Fruit fly (Drosophila melanogaster) Kc167 (cell line): ENCODE data around the gene MED19.

ENCODE experiments used
- psq ChIP-seq: fragments of >200 bp; optimal IDR thresholded peaks from 2 replicates; lab custom pipeline; 2017; ENCODE audit warnings: missing external identifiers
- ttk ChIP-seq: sonication (Bioruptor generic); optimal IDR thresholded peaks from 2 replicates; lab custom pipeline; 2017; ENCODE audit warnings: missing external identifiers

DNA sequence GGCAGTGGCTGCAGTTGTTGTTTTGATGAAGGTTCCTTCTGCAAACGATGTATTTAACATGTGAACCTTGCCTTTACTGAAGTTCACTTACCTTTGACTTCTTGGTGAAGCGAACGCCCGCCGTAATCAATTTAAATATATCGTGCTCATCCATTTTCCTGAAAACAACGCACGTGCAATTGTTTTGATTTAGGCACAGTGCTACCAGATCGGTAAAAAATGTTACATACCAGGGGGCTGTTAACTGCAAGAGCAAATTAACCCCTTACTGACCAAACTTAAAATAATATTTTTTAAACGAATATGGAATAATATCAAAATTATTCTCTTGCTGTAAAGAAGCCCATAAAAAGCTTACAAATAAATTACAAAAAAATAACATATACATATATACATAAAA, 41.8 kb downstream of the MED19 start, which contains the start of gene ais:
- no peak for TF ChIP-seq psq (lab: Kevin White, UChicago)
- no peak for TF ChIP-seq ttk
